Worm (Caenorhabditis elegans) whole organism, young adult: ENCODE results near the gene cdc-48.1.

Experiments
- D2030.7 ChIP-seq: fragments of 200-800 bp; sonication (Bioruptor generic); IDR thresholded peaks from 2 replicates; pipeline ENCODE4 v1.3.6; 2022; ENCODE audit warnings: missing genetic modification reagents, missing genetic modification characterization, missing compliant biosample characterization
- mxl-1 ChIP-seq: sonication (generic microtip); optimal IDR thresholded peaks from 2 replicates; lab custom pipeline; 2016; ENCODE audit warnings: missing genetic modification characterization, missing compliant biosample characterization
- pha-4 ChIP-seq: fragments of 150-350 bp; sonication (generic microtip); optimal IDR thresholded peaks from 2 replicates; lab custom pipeline; 2014; ENCODE audit warnings: missing biosample characterization, missing genetic modification reagents, missing genetic modification characterization

- no peak for TF ChIP-seq D2030.7 (GFP tag; lab: Robert Waterston, UW)
- TF ChIP-seq pha-4 (tag; lab: Kevin White, UChicago) = no peak
- TF ChIP-seq mxl-1 (tag; lab: Kevin White, UChicago) = no peak
These were observed 20.4 kb downstream of the cdc-48.1 start for ce11 chrII:10542654-10543456.
